Fruit fly (Drosophila melanogaster) whole organism, embryonic: ENCODE measurements around the gene Vps2.

ENCODE experiments used
- Ada2b ChIP-seq: fragments of 200-800 bp; sonication (Bioruptor generic); IDR thresholded peaks from 2 replicates; pipeline ENCODE4 v1.3.6; 2022; ENCODE audit warnings: missing biosample characterization, missing genetic modification characterization
- Adf1 ChIP-seq: fragments of 200-800 bp; sonication (Bioruptor generic); IDR thresholded peaks from 2 replicates; pipeline ENCODE4 v1.3.6; 2022; ENCODE audit warnings: missing biosample characterization, missing genetic modification characterization
- Blimp-1 ChIP-seq: fragments of 200-800 bp; sonication (Bioruptor generic); optimal IDR thresholded peaks from 3 replicates; lab custom pipeline; 2018; ENCODE audit warnings: missing biosample characterization, missing genetic modification characterization, mild to moderate bottlenecking, moderate library complexity, missing genetic modification reagents
- CG10267 ChIP-seq: fragments of 200-800 bp; sonication (Bioruptor generic); optimal IDR thresholded peaks from 2 replicates; lab custom pipeline; 2018; ENCODE audit warnings: missing biosample characterization, mild to moderate bottlenecking, missing genetic modification characterization, moderate library complexity
- CG11504 ChIP-seq: fragments of 200-800 bp; sonication (Bioruptor generic); optimal IDR thresholded peaks from 3 replicates; lab custom pipeline; 2019; ENCODE audit warnings: missing biosample characterization, mild to moderate bottlenecking, missing genetic modification characterization, moderate library complexity
- CG12299 ChIP-seq: fragments of 200-800 bp; sonication (Bioruptor generic); optimal IDR thresholded peaks from 2 replicates; lab custom pipeline; 2018; ENCODE audit warnings: missing biosample characterization, mild to moderate bottlenecking, missing genetic modification characterization
- CG14667 ChIP-seq: fragments of 200-800 bp; sonication (Bioruptor generic); IDR thresholded peaks from 2 replicates; pipeline ENCODE4 v1.3.6; 2022; ENCODE audit warnings: missing biosample characterization, missing genetic modification characterization
- CG15514 ChIP-seq: fragments of 200-800 bp; sonication (Bioruptor generic); optimal IDR thresholded peaks from 3 replicates; lab custom pipeline; 2017; ENCODE audit warnings: missing biosample characterization, missing genetic modification characterization, mild to moderate bottlenecking, moderate library complexity, missing genetic modification reagents
- CG15601 ChIP-seq: fragments of 200-800 bp; sonication (Bioruptor generic); optimal IDR thresholded peaks from 3 replicates; lab custom pipeline; 2019; ENCODE audit warnings: missing biosample characterization, mild to moderate bottlenecking, missing genetic modification characterization, moderate library complexity
- CG1603 ChIP-seq: fragments of 200-800 bp; sonication (Bioruptor generic); optimal IDR thresholded peaks from 2 replicates; lab custom pipeline; 2019; ENCODE audit warnings: missing biosample characterization, mild to moderate bottlenecking, missing genetic modification characterization, moderate library complexity
- CG16815 ChIP-seq: fragments of 200-800 bp; sonication (Bioruptor generic); optimal IDR thresholded peaks from 3 replicates; lab custom pipeline; 2017; ENCODE audit warnings: missing biosample characterization, mild to moderate bottlenecking, missing genetic modification characterization
- CG18476 ChIP-seq: fragments of 200-800 bp; sonication (Bioruptor generic); optimal IDR thresholded peaks from 2 replicates; lab custom pipeline; 2016; ENCODE audit warnings: missing biosample characterization, mild to moderate bottlenecking, missing genetic modification characterization
- CG2712 ChIP-seq: fragments of 200-800 bp; optimal IDR thresholded peaks from 3 replicates; lab custom pipeline; 2019; ENCODE audit warnings: missing biosample characterization, mild to moderate bottlenecking, missing genetic modification characterization, moderate library complexity
- CG31365 ChIP-seq: fragments of 200-800 bp; sonication (Bioruptor generic); optimal IDR thresholded peaks from 2 replicates; lab custom pipeline; 2018; ENCODE audit warnings: missing biosample characterization, mild to moderate bottlenecking, missing genetic modification characterization
- CG8290 ChIP-seq, 3 experiments: fragments of 200-800 bp; sonication (Bioruptor generic); optimal IDR thresholded peaks; 2 replicates each; lab custom pipeline; 2016 to 2019; ENCODE audit warnings: missing biosample characterization in 3 of 3, missing genetic modification characterization in 3 of 3, mild to moderate bottlenecking in 2 of 3, moderate library complexity in 1 of 3
- CTCF ChIP-seq: fragments of 200-800 bp; sonication (Bioruptor generic); optimal IDR thresholded peaks from 2 replicates; lab custom pipeline; 2017; ENCODE audit warnings: missing biosample characterization, mild to moderate bottlenecking, missing genetic modification characterization, moderate library complexity
- CoRest ChIP-seq: fragments of 200-800 bp; sonication (Bioruptor generic); optimal IDR thresholded peaks from 3 replicates; lab custom pipeline; 2018; ENCODE audit warnings: missing biosample characterization, mild to moderate bottlenecking, missing genetic modification characterization, moderate library complexity
- Dek ChIP-seq: fragments of 200-800 bp; sonication (Bioruptor generic); optimal IDR thresholded peaks from 3 replicates; lab custom pipeline; 2019; ENCODE audit warnings: missing biosample characterization, mild to moderate bottlenecking, missing genetic modification characterization, moderate library complexity
- Dp ChIP-seq: fragments of 200-800 bp; sonication (Bioruptor generic); optimal IDR thresholded peaks from 2 replicates; lab custom pipeline; 2018; ENCODE audit warnings: missing biosample characterization, mild to moderate bottlenecking, missing genetic modification characterization, moderate library complexity
- E2f2 ChIP-seq: fragments of 200-800 bp; sonication (Bioruptor generic); IDR thresholded peaks from 2 replicates; pipeline ENCODE4 v1.3.6; 2022; ENCODE audit warnings: missing biosample characterization, missing genetic modification characterization
- Eip74EF ChIP-seq, 2 experiments: fragments of 200-800 bp in 1 of 2; fragments of >200 bp in 1 of 2; sonication (Bioruptor generic) in 1 of 2; optimal IDR thresholded peaks; 2 replicates each; lab custom pipeline; 2017 to 2019; ENCODE audit warnings: missing biosample characterization in 2 of 2, missing genetic modification characterization in 2 of 2, mild to moderate bottlenecking in 1 of 2, moderate library complexity in 1 of 2
- Ets97D ChIP-seq: fragments of 200-800 bp; sonication (Bioruptor generic); optimal IDR thresholded peaks from 3 replicates; lab custom pipeline; 2016; ENCODE audit warnings: missing biosample characterization, missing genetic modification characterization
- HmgZ ChIP-seq: fragments of 200-800 bp; sonication (Bioruptor generic); optimal IDR thresholded peaks from 2 replicates; lab custom pipeline; 2018; ENCODE audit warnings: missing biosample characterization, mild to moderate bottlenecking, missing genetic modification characterization
- Lhr ChIP-seq: fragments of 200-800 bp; sonication (Bioruptor generic); optimal IDR thresholded peaks from 3 replicates; lab custom pipeline; 2017; ENCODE audit warnings: mild to moderate bottlenecking, missing biosample characterization, missing genetic modification reagents, missing genetic modification characterization
- Med ChIP-seq: fragments of 200-800 bp; sonication (Bioruptor generic); peaks from one replicate; lab custom pipeline; 2016; ENCODE audit warnings: missing biosample characterization, missing genetic modification characterization, mild to moderate bottlenecking, inconsistent platforms, moderate library complexity
- NC2β ChIP-seq: fragments of 200-800 bp; sonication (Bioruptor generic); optimal IDR thresholded peaks from 2 replicates; lab custom pipeline; 2016; ENCODE audit warnings: missing biosample characterization, missing genetic modification characterization
- Nf-YC ChIP-seq: fragments of 200-800 bp; optimal IDR thresholded peaks from 3 replicates; lab custom pipeline; 2019; ENCODE audit warnings: missing biosample characterization, mild to moderate bottlenecking, missing genetic modification characterization, moderate library complexity
- Opbp ChIP-seq: fragments of 200-800 bp; sonication (Bioruptor generic); IDR thresholded peaks from 3 replicates; pipeline ENCODE4 v1.3.6; 2022; ENCODE audit warnings: missing biosample characterization, missing genetic modification characterization; ENCODE audit not compliant: partially characterized antibody
- Taf1 ChIP-seq: fragments of 200-800 bp; sonication (Bioruptor generic); IDR thresholded peaks from 2 replicates; pipeline ENCODE4 v1.3.6; 2022; ENCODE audit warnings: missing biosample characterization, missing genetic modification characterization
- ac ChIP-seq: fragments of 200-800 bp; sonication (Bioruptor generic); optimal IDR thresholded peaks from 3 replicates; lab custom pipeline; 2017; ENCODE audit warnings: missing biosample characterization, mild to moderate bottlenecking, missing genetic modification characterization
- ash1 ChIP-seq: fragments of 200-800 bp; sonication (Bioruptor generic); optimal IDR thresholded peaks from 2 replicates; lab custom pipeline; 2018; ENCODE audit warnings: missing biosample characterization, mild to moderate bottlenecking, missing genetic modification characterization
- cas ChIP-seq: fragments of 200-800 bp; sonication (Bioruptor generic); IDR thresholded peaks from 2 replicates; pipeline ENCODE4 v1.3.6; 2022; ENCODE audit warnings: missing biosample characterization, missing genetic modification characterization
- cg ChIP-seq: fragments of 200-800 bp; sonication (Bioruptor generic); optimal IDR thresholded peaks from 3 replicates; lab custom pipeline; 2019; ENCODE audit warnings: missing biosample characterization, mild to moderate bottlenecking, missing genetic modification characterization, moderate library complexity
- chinmo ChIP-seq: fragments of 200-800 bp; sonication (Bioruptor generic); IDR thresholded peaks from 4 replicates; pipeline ENCODE4 v1.3.6; 2022; ENCODE audit warnings: missing biosample characterization, missing genetic modification characterization; ENCODE audit not compliant: partially characterized antibody
- dm ChIP-seq: fragments of 200-800 bp; sonication (Bioruptor generic); optimal IDR thresholded peaks from 3 replicates; lab custom pipeline; 2016; ENCODE audit warnings: missing biosample characterization, missing genetic modification characterization
- gfzf ChIP-seq: fragments of 200-800 bp; sonication (Bioruptor generic); optimal IDR thresholded peaks from 2 replicates; lab custom pipeline; 2016; ENCODE audit warnings: missing biosample characterization, mild to moderate bottlenecking, missing genetic modification characterization, moderate library complexity
- grau ChIP-seq: fragments of 200-800 bp; optimal IDR thresholded peaks from 3 replicates; lab custom pipeline; 2019; ENCODE audit warnings: missing biosample characterization, mild to moderate bottlenecking, missing genetic modification characterization, moderate library complexity
- inv ChIP-seq: fragments of 200-800 bp; sonication (Bioruptor generic); IDR thresholded peaks from 2 replicates; pipeline ENCODE4 v1.3.6; 2022; ENCODE audit warnings: missing biosample characterization, missing genetic modification characterization; ENCODE audit not compliant: partially characterized antibody
- knrl ChIP-seq: fragments of 200-800 bp; sonication (Bioruptor generic); IDR thresholded peaks from 3 replicates; pipeline ENCODE4 v1.3.6; 2022; ENCODE audit warnings: missing biosample characterization, missing genetic modification characterization; ENCODE audit not compliant: partially characterized antibody
- nmo ChIP-seq: fragments of 200-800 bp; sonication (Bioruptor generic); optimal IDR thresholded peaks from 2 replicates; lab custom pipeline; 2018; ENCODE audit warnings: missing biosample characterization, mild to moderate bottlenecking, missing genetic modification characterization, moderate library complexity
- prd ChIP-seq, 3 experiments: fragments of >200 bp in 2 of 3; fragments of 200-800 bp in 1 of 3; sonication (Bioruptor generic) in 1 of 3; optimal IDR thresholded peaks in 2 of 3; IDR thresholded peaks in 1 of 3; 2 replicates in 2 of 3; 3 replicates in 1 of 3; pipeline versions ENCODE4 v1.3.6 to Lab custom; 2017 to 2022; ENCODE audit warnings: missing biosample characterization in 1 of 3, missing genetic modification characterization in 1 of 3
- pzg ChIP-seq: fragments of 200-800 bp; sonication (Bioruptor generic); optimal IDR thresholded peaks from 3 replicates; lab custom pipeline; 2018; ENCODE audit warnings: missing biosample characterization, mild to moderate bottlenecking, missing genetic modification characterization, moderate library complexity
- sd ChIP-seq: fragments of 200-800 bp; sonication (Bioruptor generic); optimal IDR thresholded peaks from 3 replicates; lab custom pipeline; 2018; ENCODE audit warnings: missing biosample characterization, mild to moderate bottlenecking, missing genetic modification characterization, moderate library complexity
- slbo ChIP-seq: fragments of 200-800 bp; sonication (Bioruptor generic); IDR thresholded peaks from 2 replicates; pipeline ENCODE4 v1.3.6; 2022; ENCODE audit warnings: missing biosample characterization, missing genetic modification characterization
- sna ChIP-seq: fragments of 200-800 bp; sonication (Bioruptor generic); IDR thresholded peaks from 2 replicates; pipeline ENCODE4 v1.3.6; 2022; ENCODE audit warnings: missing biosample characterization, missing genetic modification characterization; ENCODE audit not compliant: partially characterized antibody
- sqz ChIP-seq: fragments of 200-800 bp; sonication (Bioruptor generic); optimal IDR thresholded peaks from 3 replicates; lab custom pipeline; 2018; ENCODE audit warnings: missing biosample characterization, mild to moderate bottlenecking, missing genetic modification characterization
- tap ChIP-seq: fragments of 200-800 bp; optimal IDR thresholded peaks from 3 replicates; lab custom pipeline; 2019; ENCODE audit warnings: missing biosample characterization, mild to moderate bottlenecking, missing genetic modification characterization, moderate library complexity

The Vps2 gene

DNA sequence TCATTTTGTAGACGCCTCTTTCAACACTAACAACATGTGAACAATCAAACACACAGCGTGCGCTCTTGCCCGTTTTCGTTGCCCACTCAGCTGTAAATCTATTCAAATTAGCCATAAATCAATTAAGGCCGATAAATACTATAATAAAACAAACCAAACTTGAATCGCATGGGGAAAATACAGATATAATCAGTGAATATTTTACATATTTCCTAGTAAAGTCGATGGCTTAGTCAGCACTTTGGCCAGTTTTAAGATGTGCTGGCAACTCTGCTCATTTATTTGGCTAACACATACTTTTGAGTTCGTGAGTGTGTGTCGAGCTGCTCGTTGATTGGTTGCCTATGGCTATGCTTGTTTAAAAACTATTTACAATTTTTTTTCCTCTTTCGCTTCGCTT lies 46.6 kb downstream of the Vps2 start (continued):
- TF ChIP-seq CG10267 (tag; lab: Kevin White, UChicago) (no peak), E2f2 (0 out of 2 replicates have a peak, but pooled peaks have one; percentile 24), sqz (peak; percentile 61), cg (GFP tag; lab: Kevin White, UChicago) (peak; percentile 91)

DNA sequence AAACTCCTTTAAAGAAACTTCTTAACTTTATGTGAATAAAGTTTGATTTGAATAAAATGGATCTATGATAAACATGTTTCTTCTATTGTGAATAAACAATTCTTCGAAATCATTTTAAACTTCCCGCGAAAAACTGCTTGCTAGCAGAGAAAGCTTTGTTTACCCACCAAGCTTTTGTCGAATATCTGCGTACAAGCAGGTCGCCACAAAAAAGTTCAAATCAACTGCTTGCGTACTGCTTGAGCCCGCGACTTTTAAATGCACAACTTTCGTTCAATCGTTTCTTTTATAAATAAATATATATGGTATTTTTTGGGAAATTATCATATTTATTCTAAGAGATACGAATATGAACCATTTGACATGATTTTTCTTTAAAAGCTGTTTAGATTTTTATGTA lies 50.8 kb downstream of the Vps2 start:
- peak; percentile 30 for TF ChIP-seq Lhr (GFP tag; lab: Kevin White, UChicago)
- peak; percentile 3 for TF ChIP-seq CG15514 (GFP tag; lab: Kevin White, UChicago)
- peak; percentile 6 for TF ChIP-seq nmo
- peak in 1 of 2 experiments; percentile 56 for TF ChIP-seq Eip74EF (GFP tag; optimal IDR thresholded peaks at IDR 0.05; lab: Kevin White, UChicago)
- TF ChIP-seq prd (optimal IDR thresholded peaks at IDR 0.05; lab: Kevin White, UChicago) = no peak
- TF ChIP-seq prd (GFP tag; IDR thresholded peaks at IDR 0.05; lab: Robert Waterston, UW) = no peak
- no peak for TF ChIP-seq CG8290 (GFP tag; optimal IDR thresholded peaks at IDR 0.05; lab: Kevin White, UChicago)
- TF ChIP-seq CG8290 (tag; optimal IDR thresholded peaks at IDR 0.05; lab: Kevin White, UChicago) = peak in 1 of 2 experiments; percentile 17
- TF ChIP-seq ac (GFP tag; lab: Kevin White, UChicago) = no peak
- TF ChIP-seq grau (tag; lab: Kevin White, UChicago) = no peak
- TF ChIP-seq CG12299 (tag; lab: Kevin White, UChicago) = no peak
- TF ChIP-seq CG15601 (tag; lab: Kevin White, UChicago) = peak; percentile 38
- TF ChIP-seq CoRest (tag; lab: Kevin White, UChicago) = peak; percentile 35
- no peak; the same call in 1 of the 2 replicates for TF ChIP-seq inv (GFP tag; lab: Robert Waterston, UW)
- TF ChIP-seq gfzf (GFP tag; lab: Kevin White, UChicago) = peak; percentile 3
- TF ChIP-seq Dp (GFP tag; lab: Kevin White, UChicago) = peak; percentile 100
- TF ChIP-seq Ets97D (GFP tag; lab: Kevin White, UChicago) = peak; percentile 12
- TF ChIP-seq NC2β (GFP tag; lab: Kevin White, UChicago) = no peak
- peak; percentile 62 for TF ChIP-seq HmgZ (tag; lab: Kevin White, UChicago)
- TF ChIP-seq CG31365 (tag; lab: Kevin White, UChicago) = peak; percentile 99
- no peak for TF ChIP-seq Taf1 (GFP tag; lab: Robert Waterston, UW)
- TF ChIP-seq CG16815 (GFP tag; lab: Kevin White, UChicago) = no peak
- peak; percentile 31 for TF ChIP-seq CG1603
- TF ChIP-seq CG11504 (tag; lab: Kevin White, UChicago) = peak; percentile 65
- TF ChIP-seq CG18476 (GFP tag; lab: Kevin White, UChicago) = no peak
- TF ChIP-seq knrl = peak; percentile 42; the same call in 1 of the 3 replicates
- peak; percentile 17; the same call in 1 of the 3 replicates for TF ChIP-seq Opbp
- no peak for TF ChIP-seq CG14667
- TF ChIP-seq cas (GFP tag; lab: Robert Waterston, UW) = no peak
- peak; percentile 94 for TF ChIP-seq sd (tag; lab: Kevin White, UChicago)
- TF ChIP-seq CTCF (GFP tag; lab: Kevin White, UChicago) = peak; percentile 48
- TF ChIP-seq Dek (tag; lab: Kevin White, UChicago) = peak; percentile 13
- TF ChIP-seq CG2712 (tag; lab: Kevin White, UChicago) = peak; percentile 57
- peak; percentile 52 for TF ChIP-seq Med (GFP tag; lab: Kevin White, UChicago)
- TF ChIP-seq chinmo (GFP tag; lab: Robert Waterston, UW) = peak; percentile 81; the same call in 2 of the 4 replicates
- TF ChIP-seq E2f2 = peak; percentile 100
- peak; percentile 68 for TF ChIP-seq Adf1 (GFP tag; lab: Robert Waterston, UW)
- TF ChIP-seq Nf-YC (tag; lab: Kevin White, UChicago) = peak; percentile 34
- no peak for TF ChIP-seq Ada2b (GFP tag; lab: Robert Waterston, UW)
- TF ChIP-seq dm (GFP tag; lab: Kevin White, UChicago) = no peak
- TF ChIP-seq pzg (GFP tag; lab: Kevin White, UChicago) = peak; percentile 46
- TF ChIP-seq tap (tag; lab: Kevin White, UChicago) = no peak
- TF ChIP-seq sna (GFP tag; lab: Robert Waterston, UW) = no peak
- no peak for TF ChIP-seq ash1 (GFP tag; lab: Kevin White, UChicago)
- no peak for TF ChIP-seq Blimp-1 (GFP tag; lab: Kevin White, UChicago)
- TF ChIP-seq slbo (GFP tag; lab: Robert Waterston, UW) = no peak
